Worm (Caenorhabditis elegans): ENCODE measurements around the gene ZK1307.8.
A peak's percentile ranks its signal among the peaks of the same experiment; 100 is the strongest.

The ZK1307.8 gene

DNA sequence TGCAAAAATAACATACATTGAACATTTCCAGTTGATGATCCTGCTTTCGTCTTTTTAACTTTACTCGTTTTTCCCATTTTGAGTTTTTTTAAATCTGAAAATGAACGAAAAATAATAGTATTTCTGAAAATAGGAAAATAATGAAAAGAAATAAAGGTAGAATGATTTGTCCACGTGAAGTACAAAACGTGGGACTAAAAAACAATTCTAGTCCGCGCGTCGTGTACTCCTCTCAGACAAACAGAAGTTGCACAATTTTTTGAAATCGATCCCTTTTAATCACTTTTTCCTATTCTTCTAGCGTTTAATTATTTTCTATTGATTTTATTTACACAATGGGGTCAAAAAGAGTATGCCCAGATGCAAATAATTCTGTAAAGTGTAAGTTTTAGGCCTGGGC is 33.3 kb upstream of the ZK1307.8 start, which contains the start of the genes E02H1.1 and tag-124 (continued):
- TF ChIP-seq zag-1 (tag; optimal IDR thresholded peaks at IDR 0.05) (no peak), daf-12 (tag; optimal IDR thresholded peaks at IDR 0.05) (no peak), ces-1 (GFP tag; optimal IDR thresholded peaks at IDR 0.05) (no peak), fos-1 (tag; optimal IDR thresholded peaks at IDR 0.05) (no peak), F26F4.8 (GFP tag; conservative IDR thresholded peaks at IDR 0.05) (no peak), mep-1 (tag; optimal IDR thresholded peaks at IDR 0.05) (peak; percentile 69), Y75B8A.6 (GFP tag; IDR thresholded peaks at IDR 0.05) (no peak), dmd-6 (GFP tag; IDR thresholded peaks at IDR 0.05) (peak; percentile 73), unc-39 (tag; optimal IDR thresholded peaks at IDR 0.05) (no peak), snpc-1.2 (GFP tag; IDR thresholded peaks at IDR 0.05) (no peak), attf-4 (tag; optimal IDR thresholded peaks at IDR 0.05) (no peak), dve-1 (tag; optimal IDR thresholded peaks at IDR 0.05; ENCODE audit: insufficient read depth) (peak; percentile 66), ceh-62 (tag; optimal IDR thresholded peaks at IDR 0.05) (no peak), tra-1 (GFP tag; IDR thresholded peaks at IDR 0.05) (peak; percentile 65; the same call in 1 of the 2 replicates), lir-3 (tag; optimal IDR thresholded peaks at IDR 0.05) (no peak), nhr-111 (GFP tag; optimal IDR thresholded peaks at IDR 0.05) (no peak), daf-16 (GFP tag; optimal IDR thresholded peaks at IDR 0.05) (peak in 1 of 2 experiments; percentile 11), daf-16 (tag; optimal IDR thresholded peaks at IDR 0.05) (peak; percentile 23), aha-1 (tag) (peak; percentile 49), fkh-10 (GFP tag; optimal IDR thresholded peaks at IDR 0.05) (no peak), ZK546.5 (tag; optimal IDR thresholded peaks at IDR 0.05) (no peak), php-3 (GFP tag; IDR thresholded peaks at IDR 0.05) (no peak), D1046.2 (GFP tag; IDR thresholded peaks at IDR 0.05) (no peak), unc-62 (GFP tag; optimal IDR thresholded peaks at IDR 0.05 in 1 of 2) (no peak), unc-62 (tag; optimal IDR thresholded peaks at IDR 0.05) (no peak), lin-13 (GFP tag; optimal IDR thresholded peaks at IDR 0.05) (no peak), nhr-77 (tag; optimal IDR thresholded peaks at IDR 0.05) (no peak), zfp-2 (tag; optimal IDR thresholded peaks at IDR 0.05) (no peak), unc-130 (GFP tag; optimal IDR thresholded peaks at IDR 0.05) (peak; percentile 84), nhr-42 (GFP tag; IDR thresholded peaks at IDR 0.05) (no peak), ZK337.2 (GFP tag; IDR thresholded peaks at IDR 0.05) (peak; percentile 83), nhr-102 (tag; optimal IDR thresholded peaks at IDR 0.05) (peak; percentile 48), arid-1 (GFP tag; conservative IDR thresholded peaks at IDR 0.05) (no peak), ztf-7 (tag; optimal IDR thresholded peaks at IDR 0.05) (no peak)

DNA sequence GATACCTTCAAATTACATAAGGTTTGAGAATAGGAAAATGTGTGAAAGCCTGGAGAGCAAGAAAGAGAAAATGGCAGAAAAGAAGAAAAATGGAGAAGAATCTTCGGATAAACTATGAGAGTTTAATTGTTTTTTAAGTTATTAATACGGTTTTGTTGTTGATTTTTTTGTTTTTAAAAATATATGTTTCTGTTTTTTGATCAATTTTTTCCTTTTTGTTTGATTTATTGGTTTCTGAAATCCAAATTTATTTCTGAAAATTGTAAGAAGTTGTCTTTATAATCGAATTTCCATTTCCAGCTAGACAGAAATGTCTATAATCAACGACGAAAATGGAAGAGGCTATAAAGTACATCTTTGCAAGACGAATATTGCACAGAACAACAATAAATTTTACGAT is 31.7 kb upstream of the ZK1307.8 start, which contains the start of gene parp-2:
parp-2 (plus strand) TSS at position 301 of the 400 bp plus-strand sequence.
- TF ChIP-seq daf-8 (GFP tag; IDR thresholded peaks at IDR 0.05) (no peak), tra-1 (GFP tag; IDR thresholded peaks at IDR 0.05) (no peak), rbr-2 (tag; optimal IDR thresholded peaks at IDR 0.05) (no peak), gei-8 (GFP tag; optimal IDR thresholded peaks at IDR 0.05) (no peak), dmd-8 (GFP tag; IDR thresholded peaks at IDR 0.05) (no peak), nhr-102 (tag; optimal IDR thresholded peaks at IDR 0.05) (no peak), snpc-1.2 (GFP tag; IDR thresholded peaks at IDR 0.05) (no peak)

DNA sequence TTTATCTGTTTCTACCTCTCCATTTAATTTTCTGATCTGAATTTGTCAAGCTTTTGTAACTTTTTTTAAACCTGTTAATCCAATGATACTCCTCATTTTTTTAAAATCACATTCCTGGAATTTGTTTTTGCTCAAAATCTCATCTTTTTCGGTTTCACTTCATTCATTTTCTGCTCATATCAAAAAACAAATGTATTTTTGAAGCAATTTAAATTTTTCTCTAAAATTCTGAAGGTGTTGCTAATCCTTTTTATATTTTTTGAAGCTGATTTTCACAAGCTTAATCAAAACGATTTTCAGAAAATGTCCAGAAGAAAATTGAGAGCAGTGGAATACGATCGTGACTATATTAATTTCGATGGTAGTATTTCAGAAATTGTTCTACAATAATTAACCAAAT is 29.5 kb upstream of the ZK1307.8 start, which contains the start of gene E02H1.5:
E02H1.5 (plus strand) TSS at position 301 of the 400 bp plus-strand sequence.
- TF ChIP-seq Y75B8A.6 (GFP tag; IDR thresholded peaks at IDR 0.05) (no peak), Y5F2A.4 (GFP tag; optimal IDR thresholded peaks at IDR 0.05) (no peak), rbr-2 (tag; optimal IDR thresholded peaks at IDR 0.05) (no peak), egl-43 (GFP tag; IDR thresholded peaks at IDR 0.05) (no peak), ceh-82 (tag; optimal IDR thresholded peaks at IDR 0.05) (no peak), nhr-42 (GFP tag; IDR thresholded peaks at IDR 0.05) (no peak), ztf-7 (tag; optimal IDR thresholded peaks at IDR 0.05) (no peak), nhr-102 (tag; optimal IDR thresholded peaks at IDR 0.05) (no peak), nhr-111 (GFP tag; optimal IDR thresholded peaks at IDR 0.05) (no peak), zfp-3 (GFP tag; conservative IDR thresholded peaks at IDR 0.05) (no peak), hmg-1.1 (GFP tag; IDR thresholded peaks at IDR 0.05) (no peak), unc-130 (GFP tag; optimal IDR thresholded peaks at IDR 0.05) (no peak)

Data from whole organism, L4 larva.